Fruit fly (Drosophila melanogaster): ENCODE measurements around the gene CG16721.

dm6 chrX:5853461-5853860 lies 26.2 kb upstream of the CG16721 start, which contains the start of gene CG43136:
- no peak for TF ChIP-seq CG13204 (GFP tag; optimal IDR thresholded peaks at IDR 0.05)
- no peak for TF ChIP-seq CG34367 (tag; optimal IDR thresholded peaks at IDR 0.05)
- no peak for TF ChIP-seq CG14655 (GFP tag; optimal IDR thresholded peaks at IDR 0.05)
- no peak for TF ChIP-seq rn (GFP tag; IDR thresholded peaks at IDR 0.05)
- TF ChIP-seq EcR (GFP tag; optimal IDR thresholded peaks at IDR 0.05): no peak
- no peak for TF ChIP-seq CG32121 (GFP tag; IDR thresholded peaks at IDR 0.05)
- no peak for TF ChIP-seq fd96Ca (GFP tag; IDR thresholded peaks at IDR 0.05)

All from whole organism, pupa.